Fruit fly (Drosophila melanogaster) whole organism, embryonic: ENCODE measurements around the gene dob.

Source experiments
- ATbp ChIP-seq: fragments of 200-800 bp; sonication (Bioruptor generic); optimal IDR thresholded peaks from 2 replicates; lab custom pipeline; 2017; ENCODE audit warnings: missing biosample characterization, mild to moderate bottlenecking, missing genetic modification characterization, missing genetic modification reagents
- Atf6 ChIP-seq: fragments of 200-800 bp; sonication (Bioruptor generic); IDR thresholded peaks from 2 replicates; pipeline ENCODE4 v1.3.6; 2022; ENCODE audit warnings: missing biosample characterization, missing genetic modification characterization
- C15 ChIP-seq: fragments of 200-800 bp; sonication (Bioruptor generic); IDR thresholded peaks from 3 replicates; pipeline ENCODE4 v1.3.6; 2022; ENCODE audit warnings: missing biosample characterization, missing genetic modification characterization
- CG10274 ChIP-seq: fragments of 200-800 bp; sonication (Bioruptor generic); optimal IDR thresholded peaks from 3 replicates; lab custom pipeline; 2017; ENCODE audit warnings: missing biosample characterization, mild to moderate bottlenecking, missing genetic modification characterization
- CG12071 ChIP-seq: fragments of 200-800 bp; sonication (Bioruptor generic); optimal IDR thresholded peaks from 3 replicates; lab custom pipeline; 2018; ENCODE audit warnings: missing biosample characterization, mild to moderate bottlenecking, missing genetic modification characterization
- CG13296 ChIP-seq: fragments of 200-800 bp; sonication (Bioruptor generic); optimal IDR thresholded peaks from 3 replicates; lab custom pipeline; 2018; ENCODE audit warnings: missing biosample characterization, mild to moderate bottlenecking, missing genetic modification characterization
- CG15514 ChIP-seq: fragments of 200-800 bp; sonication (Bioruptor generic); optimal IDR thresholded peaks from 3 replicates; lab custom pipeline; 2017; ENCODE audit warnings: missing biosample characterization, missing genetic modification characterization, mild to moderate bottlenecking, moderate library complexity, missing genetic modification reagents
- CG18011 ChIP-seq: fragments of 200-800 bp; sonication (Bioruptor generic); optimal IDR thresholded peaks from 2 replicates; lab custom pipeline; 2017; ENCODE audit warnings: missing biosample characterization, missing genetic modification characterization, mild to moderate bottlenecking, moderate library complexity, missing genotype
- CG30403 ChIP-seq: fragments of 200-800 bp; sonication (Bioruptor generic); optimal IDR thresholded peaks from 3 replicates; lab custom pipeline; 2016; ENCODE audit warnings: missing biosample characterization, missing genetic modification characterization
- CG31224 ChIP-seq: fragments of 200-800 bp; sonication (Bioruptor generic); IDR thresholded peaks from 2 replicates; pipeline ENCODE4 v1.3.6; 2022; ENCODE audit warnings: missing biosample characterization, missing genetic modification characterization
- CG3407 ChIP-seq: fragments of 200-800 bp; sonication (Bioruptor generic); optimal IDR thresholded peaks from 2 replicates; lab custom pipeline; 2018; ENCODE audit warnings: missing biosample characterization, mild to moderate bottlenecking, missing genetic modification characterization
- CG3838 ChIP-seq: fragments of 200-800 bp; sonication (Bioruptor generic); optimal IDR thresholded peaks from 3 replicates; lab custom pipeline; 2016; ENCODE audit warnings: missing biosample characterization, missing genetic modification characterization
- CG5245 ChIP-seq: fragments of 200-800 bp; sonication (Bioruptor generic); optimal IDR thresholded peaks from 3 replicates; lab custom pipeline; 2016; ENCODE audit warnings: missing biosample characterization, missing genetic modification characterization
- CG6272 ChIP-seq: fragments of 200-800 bp; sonication (Bioruptor generic); IDR thresholded peaks from 2 replicates; pipeline ENCODE4 v1.3.6; 2022; ENCODE audit warnings: missing biosample characterization, missing genetic modification characterization
- CG6683 ChIP-seq: fragments of 200-800 bp; sonication (Bioruptor generic); optimal IDR thresholded peaks from 2 replicates; lab custom pipeline; 2017; ENCODE audit warnings: missing biosample characterization, mild to moderate bottlenecking, missing genetic modification characterization, missing genetic modification reagents
- CG8089 ChIP-seq: fragments of 200-800 bp; sonication (Bioruptor generic); optimal IDR thresholded peaks from 3 replicates; lab custom pipeline; 2016; ENCODE audit warnings: missing biosample characterization, missing genetic modification characterization
- CG8478 ChIP-seq: fragments of >200 bp; optimal IDR thresholded peaks from 2 replicates; lab custom pipeline; 2018
- CG8944 ChIP-seq: fragments of 200-800 bp; sonication (Bioruptor generic); optimal IDR thresholded peaks from 3 replicates; lab custom pipeline; 2016; ENCODE audit warnings: missing biosample characterization, missing genetic modification characterization
- CG9215 ChIP-seq: fragments of 200-800 bp; sonication (Bioruptor generic); IDR thresholded peaks from 2 replicates; pipeline ENCODE4 v1.3.6; 2022; ENCODE audit warnings: missing biosample characterization, missing genetic modification characterization
- CHES-1-like ChIP-seq: fragments of 200-800 bp; sonication (Bioruptor generic); optimal IDR thresholded peaks from 2 replicates; lab custom pipeline; 2016; ENCODE audit warnings: missing biosample characterization, missing genetic modification characterization
- Dp ChIP-seq: fragments of 200-800 bp; sonication (Bioruptor generic); optimal IDR thresholded peaks from 2 replicates; lab custom pipeline; 2018; ENCODE audit warnings: missing biosample characterization, mild to moderate bottlenecking, missing genetic modification characterization, moderate library complexity
- Eip74EF ChIP-seq, 2 experiments: fragments of 200-800 bp in 1 of 2; fragments of >200 bp in 1 of 2; sonication (Bioruptor generic) in 1 of 2; optimal IDR thresholded peaks; 2 replicates each; lab custom pipeline; 2017 to 2019; ENCODE audit warnings: missing biosample characterization in 2 of 2, missing genetic modification characterization in 2 of 2, mild to moderate bottlenecking in 1 of 2, moderate library complexity in 1 of 2
- HLH4C ChIP-seq: fragments of 200-800 bp; sonication (Bioruptor generic); IDR thresholded peaks from 3 replicates; pipeline ENCODE4 v1.3.6; 2022; ENCODE audit warnings: missing biosample characterization, missing genetic modification characterization; ENCODE audit not compliant: partially characterized antibody
- Mrtf ChIP-seq: fragments of 200-800 bp; sonication (Bioruptor generic); IDR thresholded peaks from 3 replicates; pipeline ENCODE4 v1.3.6; 2022; ENCODE audit warnings: missing biosample characterization, missing genetic modification characterization
- Myb ChIP-seq: fragments of 200-800 bp; sonication (Bioruptor generic); optimal IDR thresholded peaks from 2 replicates; lab custom pipeline; 2016; ENCODE audit warnings: missing biosample characterization, missing genetic modification characterization
- NC2α ChIP-seq: fragments of 200-800 bp; sonication (Bioruptor generic); optimal IDR thresholded peaks from 2 replicates; lab custom pipeline; 2016; ENCODE audit warnings: missing biosample characterization, missing genetic modification characterization
- Oaz ChIP-seq: fragments of 200-800 bp; sonication (Bioruptor generic); IDR thresholded peaks from 2 replicates; pipeline ENCODE4 v1.3.6; 2022; ENCODE audit warnings: missing biosample characterization, missing genetic modification characterization
- Optix ChIP-seq: fragments of 200-800 bp; sonication (Bioruptor generic); IDR thresholded peaks from 3 replicates; pipeline ENCODE4 v1.3.6; 2022; ENCODE audit warnings: missing biosample characterization, missing genetic modification characterization
- Taf1 ChIP-seq: fragments of 200-800 bp; sonication (Bioruptor generic); IDR thresholded peaks from 2 replicates; pipeline ENCODE4 v1.3.6; 2022; ENCODE audit warnings: missing biosample characterization, missing genetic modification characterization
- al ChIP-seq: fragments of 200-800 bp; sonication (Bioruptor generic); IDR thresholded peaks from 2 replicates; pipeline ENCODE4 v1.3.6; 2022; ENCODE audit warnings: missing biosample characterization, missing genetic modification characterization
- ap ChIP-seq: fragments of 200-800 bp; sonication (Bioruptor generic); IDR thresholded peaks from 2 replicates; pipeline ENCODE4 v1.3.6; 2022; ENCODE audit warnings: missing biosample characterization, missing genetic modification characterization
- br ChIP-seq: fragments of >200 bp; optimal IDR thresholded peaks from 2 replicates; lab custom pipeline; 2017
- bsh ChIP-seq, 2 experiments: fragments of 200-800 bp; sonication (Bioruptor generic); optimal IDR thresholded peaks; 2 replicates each; lab custom pipeline; 2017 to 2018; ENCODE audit warnings: mild to moderate bottlenecking in 2 of 2, missing biosample characterization in 2 of 2, missing genetic modification characterization in 2 of 2, moderate library complexity in 1 of 2
- da ChIP-seq: fragments of 200-800 bp; sonication (Bioruptor generic); optimal IDR thresholded peaks from 2 replicates; lab custom pipeline; 2016; ENCODE audit warnings: missing biosample characterization, missing genetic modification characterization
- dm ChIP-seq: fragments of 200-800 bp; sonication (Bioruptor generic); optimal IDR thresholded peaks from 3 replicates; lab custom pipeline; 2016; ENCODE audit warnings: missing biosample characterization, missing genetic modification characterization
- exex ChIP-seq: fragments of 200-800 bp; sonication (Bioruptor generic); optimal IDR thresholded peaks from 4 replicates; lab custom pipeline; 2018; ENCODE audit warnings: missing biosample characterization, mild to moderate bottlenecking, missing genetic modification characterization, moderate library complexity
- fd102C ChIP-seq: fragments of 200-800 bp; sonication (Bioruptor generic); optimal IDR thresholded peaks from 2 replicates; lab custom pipeline; 2018; ENCODE audit warnings: missing biosample characterization, mild to moderate bottlenecking, missing genetic modification characterization, moderate library complexity
- fd3F ChIP-seq: fragments of 200-800 bp; sonication (Bioruptor generic); optimal IDR thresholded peaks from 2 replicates; lab custom pipeline; 2018; ENCODE audit warnings: missing biosample characterization, mild to moderate bottlenecking, missing genetic modification characterization, moderate library complexity
- ftz-f1 ChIP-seq: fragments of 200-800 bp; sonication (Bioruptor generic); optimal IDR thresholded peaks from 2 replicates; lab custom pipeline; 2016; ENCODE audit warnings: missing biosample characterization, missing genetic modification characterization
- ham ChIP-seq: fragments of 200-800 bp; sonication (Bioruptor generic); IDR thresholded peaks from 2 replicates; pipeline ENCODE4 v1.3.6; 2022; ENCODE audit warnings: missing biosample characterization, missing genetic modification characterization
- hkb ChIP-seq, 2 experiments: fragments of 200-800 bp in 1 of 2; fragments of >200 bp in 1 of 2; sonication (Bioruptor generic) in 1 of 2; IDR thresholded peaks in 1 of 2; optimal IDR thresholded peaks in 1 of 2; 2 replicates each; pipeline versions ENCODE4 v1.3.6 to Lab custom; 2017 to 2022; ENCODE audit warnings: missing biosample characterization in 1 of 2, missing genetic modification characterization in 1 of 2
- klu ChIP-seq: fragments of 200-800 bp; sonication (Bioruptor generic); IDR thresholded peaks from 2 replicates; pipeline ENCODE4 v1.3.6; 2022; ENCODE audit warnings: missing biosample characterization, missing genetic modification characterization
- org-1 ChIP-seq: fragments of 200-800 bp; sonication (Bioruptor generic); optimal IDR thresholded peaks from 2 replicates; lab custom pipeline; 2017; ENCODE audit warnings: missing biosample characterization, missing genetic modification characterization
- pan ChIP-seq, 4 experiments: fragments of >200 bp in 3 of 4; fragments of 200-800 bp in 1 of 4; sonication (Bioruptor generic) in 1 of 4; optimal IDR thresholded peaks in 3 of 4; IDR thresholded peaks in 1 of 4; 2 replicates each; pipeline versions ENCODE4 v1.3.6 to Lab custom; 2017 to 2022; ENCODE audit warnings: missing biosample characterization in 2 of 4, missing genetic modification characterization in 2 of 4, mixed read lengths in 1 of 4
- ranshi ChIP-seq: fragments of 200-800 bp; sonication (Bioruptor generic); IDR thresholded peaks from 2 replicates; pipeline ENCODE4 v1.3.6; 2022; ENCODE audit warnings: missing biosample characterization, missing genetic modification characterization
- sd ChIP-seq: fragments of 200-800 bp; sonication (Bioruptor generic); optimal IDR thresholded peaks from 3 replicates; lab custom pipeline; 2018; ENCODE audit warnings: missing biosample characterization, mild to moderate bottlenecking, missing genetic modification characterization, moderate library complexity
- stc ChIP-seq: fragments of 200-800 bp; sonication (Bioruptor generic); IDR thresholded peaks from 2 replicates; pipeline ENCODE4 v1.3.6; 2022; ENCODE audit warnings: missing biosample characterization, missing genetic modification characterization
- tap ChIP-seq: fragments of 200-800 bp; optimal IDR thresholded peaks from 3 replicates; lab custom pipeline; 2019; ENCODE audit warnings: missing biosample characterization, mild to moderate bottlenecking, missing genetic modification characterization, moderate library complexity
- z ChIP-seq: fragments of 200-800 bp; sonication (Bioruptor generic); IDR thresholded peaks from 3 replicates; pipeline ENCODE4 v1.3.6; 2022; ENCODE audit warnings: missing biosample characterization, missing genetic modification characterization

Gene dob

dm6 chrX:15074646-15075351 lies 8.0 kb downstream of the dob start (continued):
- TF ChIP-seq Myb (peak; percentile 79), CG8944 (GFP tag; lab: Kevin White, UChicago) (peak; percentile 88), CG18011 (GFP tag; lab: Kevin White, UChicago) (peak; percentile 76), HLH4C (GFP tag; lab: Robert Waterston, UW) (no peak), stc (GFP tag; lab: Robert Waterston, UW) (peak; percentile 78), klu (peak; percentile 82), Atf6 (GFP tag; lab: Robert Waterston, UW) (peak; percentile 90), CG12071 (GFP tag; lab: Kevin White, UChicago) (peak; percentile 70), CG6272 (GFP tag; lab: Robert Waterston, UW) (peak; percentile 86), Mrtf (GFP tag; lab: Robert Waterston, UW) (peak; percentile 91), CG9215 (GFP tag; lab: Robert Waterston, UW) (peak; percentile 81), CG8089 (GFP tag; lab: Kevin White, UChicago) (peak; percentile 81), CG6683 (peak; percentile 83), CHES-1-like (peak; percentile 93), Oaz (peak; percentile 67), CG30403 (GFP tag; lab: Kevin White, UChicago) (peak; percentile 95), ham (GFP tag; lab: Robert Waterston, UW) (peak; percentile 61), CG31224 (GFP tag; lab: Robert Waterston, UW) (peak; percentile 67), Optix (GFP tag; lab: Robert Waterston, UW) (peak; percentile 80), CG10274 (peak; percentile 67), pan (optimal IDR thresholded peaks at IDR 0.05; lab: Kevin White, UChicago) (no peak), pan (GFP tag; optimal IDR thresholded peaks at IDR 0.05 in 1 of 2, IDR thresholded peaks at IDR 0.05 in 1 of 2) (peak in 1 of 2 experiments; percentile 89), dm (GFP tag; lab: Kevin White, UChicago) (peak; percentile 84), tap (tag; lab: Kevin White, UChicago) (peak; percentile 72), ap (peak; percentile 62), Dp (GFP tag; lab: Kevin White, UChicago) (no peak), CG3838 (peak; percentile 60), exex (tag; lab: Kevin White, UChicago) (peak; percentile 64), hkb (optimal IDR thresholded peaks at IDR 0.05; lab: Kevin White, UChicago) (peak; percentile 44), hkb (GFP tag; IDR thresholded peaks at IDR 0.05; lab: Robert Waterston, UW) (peak; percentile 86), NC2α (GFP tag; lab: Kevin White, UChicago) (peak; percentile 78), org-1 (peak; percentile 89), Taf1 (GFP tag; lab: Robert Waterston, UW) (peak; percentile 82), fd102C (no peak), ATbp (GFP tag; lab: Kevin White, UChicago) (peak; percentile 84), CG8478 (lab: Kevin White, UChicago) (no peak), br (no peak), CG13296 (GFP tag; lab: Kevin White, UChicago) (peak; percentile 89), CG3407 (GFP tag; lab: Kevin White, UChicago) (peak; percentile 71), fd3F (GFP tag; lab: Kevin White, UChicago) (peak; percentile 80), C15 (peak; percentile 69; the same call in 1 of the 3 replicates), da (GFP tag; lab: Kevin White, UChicago) (peak; percentile 76), CG5245 (GFP tag; lab: Kevin White, UChicago) (peak; percentile 84), bsh (GFP tag; optimal IDR thresholded peaks at IDR 0.05; lab: Kevin White, UChicago) (peak; percentile 83 to 84), al (peak; percentile 85), ftz-f1 (GFP tag; lab: Kevin White, UChicago) (peak; percentile 58), CG15514 (GFP tag; lab: Kevin White, UChicago) (peak; percentile 81), z (GFP tag; lab: Robert Waterston, UW) (no peak), Eip74EF (GFP tag; optimal IDR thresholded peaks at IDR 0.05; lab: Kevin White, UChicago) (peak in 1 of 2 experiments; percentile 80), ranshi (GFP tag; lab: Robert Waterston, UW) (peak; percentile 82), sd (tag; lab: Kevin White, UChicago) (peak; percentile 62)
